Worm (Caenorhabditis elegans) whole organism, mixed stage, embryonic: ENCODE measurements around the gene clec-84.

Source experiments
- bed-3 ChIP-seq: fragments of 200-800 bp; sonication (Bioruptor generic); optimal IDR thresholded peaks from 3 replicates; lab custom pipeline; 2018; ENCODE audit warnings: mild to moderate bottlenecking, missing genetic modification characterization, moderate library complexity, missing compliant biosample characterization
- blmp-1 ChIP-seq: fragments of 150-350 bp; optimal IDR thresholded peaks from 2 replicates; lab custom pipeline; 2014; ENCODE audit warnings: missing biosample characterization, missing genetic modification characterization
- ceh-39 ChIP-seq: fragments of 150-350 bp; optimal IDR thresholded peaks from 2 replicates; lab custom pipeline; 2014; ENCODE audit warnings: missing biosample characterization, missing genetic modification characterization
- ceh-43 ChIP-seq: fragments of 200-800 bp; sonication (Bioruptor generic); optimal IDR thresholded peaks from 2 replicates; lab custom pipeline; 2018; ENCODE audit warnings: mild to moderate bottlenecking, missing genetic modification characterization, moderate library complexity, missing compliant biosample characterization
- ceh-83 ChIP-seq: fragments of 200-800 bp; sonication (Bioruptor generic); optimal IDR thresholded peaks from 2 replicates; lab custom pipeline; 2018; ENCODE audit warnings: mild to moderate bottlenecking, missing genetic modification characterization, missing compliant biosample characterization
- ces-1 ChIP-seq: fragments of 150-350 bp; optimal IDR thresholded peaks from 2 replicates; lab custom pipeline; 2014; ENCODE audit warnings: missing biosample characterization, missing genetic modification reagents, missing genetic modification characterization
- cnd-1 ChIP-seq: fragments of 200-800 bp; sonication (Bioruptor generic); optimal IDR thresholded peaks from 2 replicates; lab custom pipeline; 2018; ENCODE audit warnings: mild to moderate bottlenecking, missing genetic modification characterization, missing compliant biosample characterization
- drap-1 ChIP-seq: fragments of 200-800 bp; sonication (Bioruptor generic); optimal IDR thresholded peaks from 3 replicates; lab custom pipeline; 2018; ENCODE audit warnings: mild to moderate bottlenecking, missing genetic modification characterization, missing compliant biosample characterization
- elt-1 ChIP-seq: sonication (generic microtip); optimal IDR thresholded peaks from 2 replicates; lab custom pipeline; 2017; ENCODE audit warnings: missing genetic modification characterization, mild to moderate bottlenecking, missing compliant biosample characterization, antibody characterized with exemption, moderate library complexity, borderline replicate concordance; ENCODE audit not compliant: insufficient read depth
- elt-3 ChIP-seq: fragments of 150-350 bp; optimal IDR thresholded peaks from 2 replicates; lab custom pipeline; 2014; ENCODE audit warnings: missing biosample characterization, missing genetic modification characterization
- flh-1 ChIP-seq: fragments of 200-800 bp; sonication (Bioruptor generic); optimal IDR thresholded peaks from 2 replicates; lab custom pipeline; 2018; ENCODE audit warnings: mild to moderate bottlenecking, missing genetic modification characterization, moderate library complexity, missing compliant biosample characterization
- hlh-1 ChIP-seq: fragments of 150-350 bp; optimal IDR thresholded peaks from 2 replicates; lab custom pipeline; 2014; ENCODE audit warnings: missing biosample characterization, missing genetic modification reagents, missing genetic modification characterization
- lin-13 ChIP-seq: fragments of 150-350 bp; optimal IDR thresholded peaks from 2 replicates; lab custom pipeline; 2014; ENCODE audit warnings: missing biosample characterization, missing genetic modification characterization
- lin-32 ChIP-seq: fragments of 200-800 bp; sonication (Bioruptor generic); optimal IDR thresholded peaks from 2 replicates; lab custom pipeline; 2018; ENCODE audit warnings: mild to moderate bottlenecking, missing genetic modification characterization, missing compliant biosample characterization
- mab-5 ChIP-seq: fragments of 150-350 bp; optimal IDR thresholded peaks from 2 replicates; lab custom pipeline; 2014; ENCODE audit warnings: missing biosample characterization, missing genetic modification characterization
- mls-2 ChIP-seq: sonication (generic microtip); optimal IDR thresholded peaks from 2 replicates; lab custom pipeline; 2016; ENCODE audit warnings: mild to moderate bottlenecking, missing genetic modification characterization, moderate library complexity, missing compliant biosample characterization
- nhr-2 ChIP-seq: fragments of 150-350 bp; optimal IDR thresholded peaks from 2 replicates; lab custom pipeline; 2014; ENCODE audit warnings: missing biosample characterization, missing genetic modification characterization
- nhr-237 ChIP-seq: fragments of 150-350 bp; optimal IDR thresholded peaks from 2 replicates; lab custom pipeline; 2014; ENCODE audit warnings: missing biosample characterization, missing genetic modification characterization
- nhr-28 ChIP-seq: fragments of 150-350 bp; optimal IDR thresholded peaks from 2 replicates; lab custom pipeline; 2014; ENCODE audit warnings: missing biosample characterization, missing genetic modification characterization
- nhr-76 ChIP-seq: sonication (generic microtip); optimal IDR thresholded peaks from 2 replicates; lab custom pipeline; 2017; ENCODE audit warnings: missing biosample characterization, missing genetic modification characterization
- pha-4 ChIP-seq: fragments of 150-350 bp; optimal IDR thresholded peaks from 2 replicates; lab custom pipeline; 2018; ENCODE audit warnings: missing biosample characterization, missing genetic modification reagents, missing genetic modification characterization
- snpc-4 ChIP-seq: fragments of 150-350 bp; optimal IDR thresholded peaks from 2 replicates; lab custom pipeline; 2014; ENCODE audit warnings: missing biosample characterization, missing genetic modification characterization
- sptf-1 ChIP-seq: sonication (generic microtip); optimal IDR thresholded peaks from 2 replicates; lab custom pipeline; 2017; ENCODE audit warnings: mild to moderate bottlenecking, missing genetic modification characterization, moderate library complexity, missing compliant biosample characterization
- tbx-8 ChIP-seq: fragments of 200-800 bp; sonication (Bioruptor generic); optimal IDR thresholded peaks from 2 replicates; lab custom pipeline; 2018; ENCODE audit warnings: mild to moderate bottlenecking, missing genetic modification characterization, moderate library complexity, missing compliant biosample characterization
- unc-120 ChIP-seq: sonication (generic microtip); optimal IDR thresholded peaks from 2 replicates; lab custom pipeline; 2017; ENCODE audit warnings: missing genetic modification characterization, missing compliant biosample characterization; ENCODE audit not compliant: poor library complexity, severe bottlenecking
- unc-39 ChIP-seq: fragments of 150-350 bp; optimal IDR thresholded peaks from 2 replicates; lab custom pipeline; 2014; ENCODE audit warnings: missing biosample characterization, missing genetic modification characterization
- zip-8 ChIP-seq: fragments of 150-350 bp; optimal IDR thresholded peaks from 2 replicates; lab custom pipeline; 2014; ENCODE audit warnings: missing biosample characterization, missing genetic modification characterization
- ztf-11 ChIP-seq: fragments of 150-350 bp; optimal IDR thresholded peaks from 2 replicates; lab custom pipeline; 2014; ENCODE audit warnings: missing biosample characterization, missing genetic modification characterization

The clec-84 gene

DNA sequence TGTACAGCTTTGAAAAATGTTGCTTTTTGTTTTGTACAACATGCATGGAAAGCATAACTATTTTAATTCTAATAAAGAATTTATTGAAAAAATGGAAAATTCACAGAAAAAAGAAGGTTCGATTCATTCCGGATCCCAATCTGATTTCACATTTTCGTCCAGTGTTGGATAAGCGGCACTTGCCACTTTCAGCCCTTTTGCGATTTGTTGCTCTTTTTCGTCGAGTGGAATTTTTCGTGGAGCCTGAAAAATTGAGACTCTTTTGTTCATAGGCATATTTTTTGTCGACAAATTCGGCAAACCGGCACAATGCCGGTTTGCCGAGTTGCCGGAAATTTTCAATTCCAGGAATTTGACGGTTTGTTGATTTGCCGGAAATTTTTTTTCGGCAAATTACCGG is 9.4 kb downstream of the clec-84 start:
- TF ChIP-seq cnd-1 (tag; lab: Kevin White, UChicago): no peak
- TF ChIP-seq drap-1: no peak
- TF ChIP-seq snpc-4: no peak
- no peak for TF ChIP-seq elt-3 (tag; lab: Kevin White, UChicago)
- TF ChIP-seq nhr-76 (tag; lab: Kevin White, UChicago): no peak
- no peak for TF ChIP-seq ceh-43 (GFP tag; lab: Kevin White, UChicago)
- TF ChIP-seq sptf-1 (tag; lab: Kevin White, UChicago): no peak
- no peak for TF ChIP-seq nhr-237
- no peak for TF ChIP-seq ceh-39 (tag; lab: Kevin White, UChicago)
- no peak for TF ChIP-seq unc-120 (tag; lab: Kevin White, UChicago)
- TF ChIP-seq hlh-1 (tag; lab: Kevin White, UChicago): no peak
- no peak for TF ChIP-seq bed-3 (GFP tag; lab: Kevin White, UChicago)
- TF ChIP-seq mls-2 (tag; lab: Kevin White, UChicago): no peak

DNA sequence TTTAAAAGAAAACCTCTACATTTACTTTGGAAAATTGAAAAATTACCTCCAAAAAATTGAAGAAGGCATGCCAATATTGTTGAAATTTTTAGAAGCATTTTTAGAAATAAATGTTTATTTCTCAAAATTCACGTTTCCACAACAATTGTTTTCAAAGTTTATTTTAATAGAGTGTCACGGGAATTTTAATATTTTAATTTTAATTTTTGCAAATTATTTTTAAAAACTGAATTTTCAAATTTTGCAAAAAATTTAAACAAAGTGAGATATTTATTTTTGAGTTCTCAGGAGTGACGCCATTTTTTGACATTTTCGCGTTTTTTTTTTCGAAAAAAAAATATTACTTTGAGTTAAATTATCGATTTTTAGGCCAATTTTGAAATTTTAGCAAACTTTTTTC is 10.9 kb downstream of the clec-84 start, which contains the start of gene Y54G2A.49:
Y54G2A.49 (minus strand) TSS at position 101 of the 400 bp plus-strand sequence.
- TF ChIP-seq elt-3 (tag; lab: Kevin White, UChicago): no peak
- TF ChIP-seq ces-1 (GFP tag; lab: Kevin White, UChicago): no peak
- no peak for TF ChIP-seq nhr-28 (tag; lab: Kevin White, UChicago)
- no peak for TF ChIP-seq cnd-1 (tag; lab: Kevin White, UChicago)
- TF ChIP-seq blmp-1 (tag; lab: Kevin White, UChicago): no peak

DNA sequence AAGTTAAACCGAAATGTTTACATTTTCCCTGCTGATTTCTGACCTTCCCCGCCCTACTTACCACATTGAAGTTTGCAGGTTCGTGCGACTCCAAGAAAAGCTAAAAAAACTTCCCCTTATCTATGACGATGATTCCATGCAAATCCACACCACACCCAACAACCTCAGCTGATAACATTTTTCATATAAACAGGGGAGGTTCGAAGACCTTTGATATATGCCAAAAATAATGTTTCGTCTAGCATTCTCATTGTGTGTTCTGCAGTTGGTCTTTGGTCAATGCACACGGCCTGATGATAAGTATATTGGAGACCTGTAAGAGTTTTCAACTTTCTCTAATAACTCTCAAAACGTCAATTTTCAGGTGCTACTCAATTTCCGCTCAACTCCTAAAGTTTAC is 11.9 kb downstream of the clec-84 start:
- TF ChIP-seq ces-1 (GFP tag; lab: Kevin White, UChicago): no peak
- no peak for TF ChIP-seq flh-1 (GFP tag; lab: Kevin White, UChicago)
- no peak for TF ChIP-seq pha-4 (tag; lab: Kevin White, UChicago)
- TF ChIP-seq elt-1: no peak
- no peak for TF ChIP-seq nhr-76 (tag; lab: Kevin White, UChicago)
- no peak for TF ChIP-seq mls-2 (tag; lab: Kevin White, UChicago)
- TF ChIP-seq ceh-39 (tag; lab: Kevin White, UChicago): no peak

DNA sequence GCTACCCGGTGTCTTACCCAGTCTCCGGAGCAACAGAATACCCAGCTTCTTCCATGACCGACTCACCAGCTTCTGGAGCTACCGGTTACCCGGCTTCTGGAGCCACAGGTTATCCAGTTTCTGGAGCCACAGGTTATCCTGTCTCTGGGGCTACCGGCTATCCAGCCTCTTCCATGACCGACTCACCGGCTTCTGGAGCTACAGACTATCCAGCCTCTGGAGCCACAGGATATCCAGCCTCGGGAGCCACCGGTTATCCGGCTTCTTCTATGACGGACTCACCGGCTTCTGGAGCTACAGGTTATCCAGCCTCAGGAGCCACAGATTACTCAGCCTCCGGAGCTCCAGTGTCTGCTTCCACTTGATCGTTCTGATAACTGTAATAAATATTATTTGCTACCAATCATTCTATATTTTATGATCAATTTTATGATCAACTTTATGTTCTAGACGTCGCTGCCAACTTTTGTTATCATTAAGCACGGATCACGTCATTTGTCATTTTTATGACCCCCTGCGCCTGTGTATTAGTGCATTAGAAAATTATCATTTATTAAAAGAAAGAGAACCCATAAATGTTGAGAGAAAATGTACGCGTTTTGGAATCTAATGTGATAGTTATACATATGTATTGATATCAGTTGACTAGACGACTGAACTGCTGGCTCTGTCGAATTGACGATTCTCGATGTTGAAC is 12.9 kb downstream of the clec-84 start:
- no peak for TF ChIP-seq nhr-28 (tag; lab: Kevin White, UChicago)
- no peak for TF ChIP-seq ces-1 (GFP tag; lab: Kevin White, UChicago)
- TF ChIP-seq nhr-76 (tag; lab: Kevin White, UChicago): no peak
- TF ChIP-seq ceh-43 (GFP tag; lab: Kevin White, UChicago): no peak
- TF ChIP-seq ceh-83 (GFP tag; lab: Kevin White, UChicago): no peak
- TF ChIP-seq nhr-2: no peak
- no peak for TF ChIP-seq drap-1
- no peak for TF ChIP-seq lin-32 (GFP tag; lab: Kevin White, UChicago)
- TF ChIP-seq elt-1: no peak
- TF ChIP-seq lin-13 (tag; lab: Kevin White, UChicago): no peak
- no peak for TF ChIP-seq mab-5 (tag; lab: Kevin White, UChicago)

DNA sequence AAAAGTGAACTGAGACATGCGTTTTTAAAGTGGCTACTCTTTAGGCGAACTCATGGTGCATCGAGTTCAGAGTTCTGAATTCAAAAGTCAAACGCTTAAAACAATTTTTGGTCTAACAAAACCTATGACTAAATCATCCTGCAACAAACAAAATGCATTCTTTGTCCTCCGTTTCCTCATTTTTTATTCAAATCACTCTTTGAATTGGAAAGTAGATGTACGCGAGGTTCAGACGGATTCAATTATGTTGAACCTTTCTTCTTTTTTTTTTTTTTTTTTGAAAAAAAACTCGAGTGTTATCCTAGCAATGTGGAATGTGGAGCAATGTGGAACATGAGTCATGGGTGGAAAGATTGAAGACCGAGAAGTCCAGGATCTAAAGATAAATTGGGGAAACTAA is 16.5 kb downstream of the clec-84 start:
- TF ChIP-seq nhr-76 (tag; lab: Kevin White, UChicago) (no peak), nhr-237 (no peak), ces-1 (GFP tag; lab: Kevin White, UChicago) (no peak), lin-32 (GFP tag; lab: Kevin White, UChicago) (no peak), zip-8 (tag; lab: Kevin White, UChicago) (no peak), drap-1 (no peak), nhr-2 (no peak), ceh-43 (GFP tag; lab: Kevin White, UChicago) (no peak), elt-3 (tag; lab: Kevin White, UChicago) (no peak), snpc-4 (no peak), ztf-11 (tag; lab: Kevin White, UChicago) (no peak), mab-5 (tag; lab: Kevin White, UChicago) (no peak), unc-39 (no peak), unc-120 (tag; lab: Kevin White, UChicago) (no peak), hlh-1 (tag; lab: Kevin White, UChicago) (no peak), tbx-8 (no peak), pha-4 (tag; lab: Kevin White, UChicago) (no peak), lin-13 (tag; lab: Kevin White, UChicago) (no peak)
